Fruit fly (Drosophila melanogaster) S2 (cell line): ENCODE data around the gene Fer2.

Experiments used
- CG8478 ChIP-seq: fragments of >200 bp; optimal IDR thresholded peaks from 2 replicates; lab custom pipeline; 2018
- CTCF ChIP-seq, 2 experiments: fragments of >200 bp; optimal IDR thresholded peaks; 2 replicates each; lab custom pipeline; 2018

Fer2 gene

DNA sequence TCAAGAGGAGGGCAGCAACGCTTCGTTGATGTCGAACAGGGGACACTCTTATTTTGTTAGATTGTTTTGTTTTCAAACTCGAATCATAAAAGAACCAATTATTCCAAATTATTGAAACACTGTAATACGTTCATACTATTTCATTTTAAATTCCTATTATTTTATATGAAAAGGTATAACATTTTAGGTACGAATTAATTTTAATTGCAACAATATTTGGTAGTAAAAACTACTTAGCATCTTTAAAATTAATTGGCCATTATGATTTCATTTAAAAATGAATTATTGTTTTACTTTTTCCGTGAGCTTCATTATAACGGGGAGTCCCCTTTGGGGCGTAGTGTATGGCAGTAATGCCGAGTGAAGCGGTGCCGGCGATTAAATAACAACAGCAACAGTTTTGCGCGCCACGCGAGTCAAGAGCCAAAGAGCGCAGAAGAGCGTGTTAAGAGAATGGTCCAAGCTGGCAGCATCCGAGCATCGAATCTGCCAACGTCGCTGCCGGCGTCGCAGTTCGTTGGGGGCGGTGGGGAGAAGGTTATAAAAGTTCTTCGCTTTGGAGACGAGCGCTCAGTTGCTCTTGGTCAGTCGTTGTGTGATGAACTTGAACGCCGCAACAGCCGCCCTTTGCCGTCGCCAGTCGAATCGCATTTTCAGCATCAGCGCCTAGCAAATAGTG lies 6.6 kb upstream of the Fer2 start:
- TF ChIP-seq CG8478 (lab: Kevin White, UChicago) = no peak
- TF ChIP-seq CTCF (optimal IDR thresholded peaks at IDR 0.05; lab: Kevin White, UChicago) = no peak

DNA sequence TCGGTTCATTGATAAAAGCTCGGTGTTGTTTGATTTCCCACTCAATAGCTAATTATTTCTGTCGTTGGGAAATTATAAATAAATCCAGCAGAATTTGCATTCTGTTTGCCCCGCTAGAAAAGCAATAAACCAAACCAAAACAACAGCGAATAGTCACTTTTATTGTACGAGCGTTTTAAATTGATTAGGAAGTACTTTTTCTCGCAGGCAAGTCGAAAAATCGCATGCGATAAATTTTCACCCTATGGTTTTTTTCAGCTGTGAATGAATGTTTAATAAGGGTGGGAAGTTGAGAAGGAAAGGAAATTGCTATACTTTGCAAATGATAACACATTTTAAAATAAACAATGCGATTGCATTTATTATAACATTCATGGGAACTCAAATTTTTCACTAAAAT lies 4.9 kb upstream of the Fer2 start:
- TF ChIP-seq CG8478 (lab: Kevin White, UChicago) = no peak
- TF ChIP-seq CTCF (optimal IDR thresholded peaks at IDR 0.05; lab: Kevin White, UChicago) = no peak

DNA sequence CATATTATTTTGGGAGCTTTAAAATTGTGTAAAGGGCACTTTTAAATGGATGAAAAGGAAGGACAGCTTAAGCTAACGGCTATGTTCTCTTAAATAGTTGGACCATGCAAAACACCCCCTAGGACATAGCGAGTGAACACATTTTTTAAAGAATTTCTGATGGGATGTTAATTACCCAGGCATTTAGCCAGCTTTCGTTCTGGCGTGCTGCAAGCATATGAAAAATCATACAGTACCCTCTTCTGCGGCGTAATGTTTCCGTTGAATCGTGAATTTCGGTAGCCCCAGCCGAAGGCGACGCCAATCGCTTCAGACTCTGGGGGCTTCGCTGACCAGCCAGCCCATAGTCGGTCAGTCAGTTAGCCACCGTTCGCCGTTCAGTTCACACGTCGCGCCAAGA lies 3.6 kb upstream of the Fer2 start, which contains the start of gene CG6006:
Gene CG6006, plus strand, starts transcription at position 301 of the 400 bp plus-strand sequence.
- TF ChIP-seq CTCF (optimal IDR thresholded peaks at IDR 0.05; lab: Kevin White, UChicago) (no peak), CG8478 (lab: Kevin White, UChicago) (no peak)

DNA sequence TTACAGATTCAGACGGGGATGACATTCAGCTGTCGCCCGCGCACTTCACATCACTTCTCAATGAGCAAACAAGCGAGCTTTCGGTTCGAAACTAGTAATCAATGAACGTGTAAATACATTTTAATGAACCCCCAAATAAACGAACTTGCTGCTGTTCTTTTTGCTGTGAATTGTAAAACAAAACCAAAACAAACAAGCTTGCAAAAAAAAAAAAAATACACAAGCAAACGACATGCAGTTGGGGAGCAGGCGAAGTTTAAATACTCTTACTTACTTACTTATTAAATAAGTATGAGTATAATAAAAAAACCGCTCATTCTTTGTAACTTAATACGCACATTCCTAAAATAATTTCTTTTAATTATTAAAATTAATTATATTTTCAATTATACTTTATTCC lies 3.2 kb upstream of the Fer2 start:
- TF ChIP-seq CTCF (optimal IDR thresholded peaks at IDR 0.05; lab: Kevin White, UChicago) = no peak
- TF ChIP-seq CG8478 (lab: Kevin White, UChicago) = no peak

DNA sequence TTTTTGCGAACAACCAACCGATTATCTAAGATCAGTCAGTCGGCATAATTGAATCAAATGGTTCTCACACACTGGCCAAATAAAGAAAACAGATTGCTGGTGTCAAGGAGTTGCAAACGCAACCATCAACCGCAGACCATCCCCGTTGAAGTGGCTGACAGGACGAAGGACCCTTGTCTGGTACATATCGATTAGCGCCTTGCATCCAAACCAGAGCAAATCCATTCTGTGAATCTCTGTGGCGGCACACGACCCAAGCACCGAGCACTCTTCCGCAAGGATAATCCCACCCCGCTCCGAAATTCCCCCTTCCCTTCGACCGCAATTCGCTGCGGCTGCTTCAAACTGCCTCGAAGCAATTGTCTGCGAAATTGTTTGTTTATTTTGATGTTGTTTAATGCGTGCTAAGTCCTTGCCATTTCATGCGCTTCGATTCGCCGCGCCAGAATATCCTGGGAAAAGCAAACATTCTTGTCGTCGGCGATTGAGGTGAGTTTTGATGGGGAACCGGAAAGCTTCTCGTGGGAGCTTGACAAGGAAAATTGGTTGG lies 2.3 kb upstream of the Fer2 start:
- TF ChIP-seq CG8478 (lab: Kevin White, UChicago) = no peak
- no peak for TF ChIP-seq CTCF (optimal IDR thresholded peaks at IDR 0.05; lab: Kevin White, UChicago)

DNA sequence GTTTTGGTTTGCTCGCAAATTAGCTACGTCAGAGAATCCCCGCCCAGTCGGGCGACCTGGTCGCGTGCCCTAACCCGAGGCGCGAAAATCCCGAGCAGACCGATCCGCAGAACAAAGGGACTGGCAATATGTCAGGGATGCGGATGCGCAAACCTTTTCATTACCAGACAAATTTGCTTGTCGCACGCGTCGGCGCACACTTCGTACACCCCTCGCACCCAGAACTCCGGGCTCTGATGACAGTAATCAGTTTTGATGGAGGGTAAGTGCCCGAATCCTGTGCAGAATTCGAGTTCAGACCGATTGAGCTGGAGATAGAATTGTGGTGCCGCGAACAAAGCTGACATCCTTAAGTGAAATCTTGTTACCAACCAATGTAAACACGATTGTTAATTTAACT lies 1.3 kb upstream of the Fer2 start:
- TF ChIP-seq CTCF (optimal IDR thresholded peaks at IDR 0.05; lab: Kevin White, UChicago) = no peak
- no peak for TF ChIP-seq CG8478 (lab: Kevin White, UChicago)

DNA sequence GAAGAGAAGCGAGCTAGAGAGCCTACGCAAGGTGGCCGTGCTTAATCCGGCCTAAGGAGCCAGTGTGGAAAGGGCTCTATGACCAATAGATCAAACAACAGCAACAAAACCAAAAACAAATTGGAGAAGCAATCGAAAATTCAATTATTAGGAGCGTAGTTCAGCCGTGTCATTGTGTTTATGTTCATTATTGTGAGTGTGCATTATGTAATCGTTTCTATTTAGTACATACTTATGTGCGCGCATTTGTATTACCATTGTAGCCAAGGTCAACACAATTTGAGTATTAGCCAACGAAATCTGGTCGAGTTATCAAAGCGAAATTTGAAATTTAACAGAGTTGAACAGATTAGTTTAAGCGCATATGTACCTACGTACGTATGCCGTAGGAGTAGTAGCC lies 2.4 kb downstream of the Fer2 start:
- TF ChIP-seq CTCF (optimal IDR thresholded peaks at IDR 0.05; lab: Kevin White, UChicago) (no peak), CG8478 (lab: Kevin White, UChicago) (no peak)

DNA sequence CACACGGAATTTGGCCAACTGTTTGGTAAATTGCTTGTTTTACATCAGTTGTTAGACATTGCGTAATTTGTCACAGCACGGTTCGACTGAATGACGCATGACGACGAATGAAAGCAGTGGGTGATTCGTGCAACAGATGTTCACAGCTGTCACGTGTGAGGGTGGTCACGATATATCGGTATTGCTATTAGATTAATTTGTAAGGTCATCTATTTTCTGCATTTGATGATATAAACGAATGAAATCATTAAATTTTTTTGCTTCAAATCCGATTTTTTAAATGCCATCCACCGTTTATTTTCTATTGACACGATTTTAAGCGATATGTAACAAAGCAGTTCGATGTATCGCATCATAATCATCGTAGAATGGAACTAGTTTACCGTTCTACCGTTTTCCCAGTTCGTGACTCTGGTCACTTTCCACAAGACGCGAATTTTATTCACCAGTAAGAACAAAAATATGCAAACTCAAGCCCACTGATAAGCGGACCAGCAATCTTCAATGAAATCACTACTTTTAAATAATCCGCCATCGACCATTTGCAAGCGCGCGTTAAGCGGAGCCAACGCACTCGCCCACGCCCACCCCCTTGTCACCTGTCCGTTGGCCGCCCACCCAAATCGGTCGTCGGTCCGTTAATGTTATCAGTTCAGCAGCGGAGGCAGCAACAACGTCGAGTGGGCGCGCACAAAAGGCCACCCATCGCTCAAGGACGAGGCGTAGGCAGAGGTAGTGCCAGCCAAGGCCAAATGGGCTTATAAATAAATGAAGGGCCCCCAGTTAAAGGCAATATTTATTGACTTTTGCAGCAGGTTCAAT lies 4.3 kb downstream of the Fer2 start, which contains the start of the genes Mic26-27 and CG5916:
Gene Mic26-27, minus strand, starts transcription at position 224 of the 822 bp plus-strand sequence.
Gene CG5916, plus strand, starts transcription at position 398 of the 822 bp plus-strand sequence.
- TF ChIP-seq CG8478 (lab: Kevin White, UChicago) (no peak), CTCF (optimal IDR thresholded peaks at IDR 0.05; lab: Kevin White, UChicago) (peak; percentile 0 to 16)

DNA sequence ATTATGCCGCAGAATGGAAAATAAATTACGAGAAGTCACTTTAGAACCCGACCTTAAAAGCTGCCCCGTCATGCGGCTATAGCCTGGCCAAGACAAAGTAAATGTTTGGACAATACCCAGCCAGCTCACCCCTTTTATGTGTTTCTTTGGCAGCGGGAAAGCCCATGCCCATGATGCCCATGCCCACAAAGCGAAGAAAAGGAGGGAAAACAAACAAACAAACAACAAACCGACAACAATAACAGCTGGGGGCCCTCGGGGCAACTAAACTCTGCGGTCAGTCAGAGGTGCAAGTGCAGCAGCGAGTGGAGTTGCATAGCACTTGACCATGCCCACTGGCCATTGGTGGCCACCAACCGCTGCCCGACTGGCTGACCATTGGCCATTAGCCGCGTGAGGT lies 15.5 kb downstream of the Fer2 start:
- TF ChIP-seq CTCF (optimal IDR thresholded peaks at IDR 0.05; lab: Kevin White, UChicago) (no peak), CG8478 (lab: Kevin White, UChicago) (no peak)

DNA sequence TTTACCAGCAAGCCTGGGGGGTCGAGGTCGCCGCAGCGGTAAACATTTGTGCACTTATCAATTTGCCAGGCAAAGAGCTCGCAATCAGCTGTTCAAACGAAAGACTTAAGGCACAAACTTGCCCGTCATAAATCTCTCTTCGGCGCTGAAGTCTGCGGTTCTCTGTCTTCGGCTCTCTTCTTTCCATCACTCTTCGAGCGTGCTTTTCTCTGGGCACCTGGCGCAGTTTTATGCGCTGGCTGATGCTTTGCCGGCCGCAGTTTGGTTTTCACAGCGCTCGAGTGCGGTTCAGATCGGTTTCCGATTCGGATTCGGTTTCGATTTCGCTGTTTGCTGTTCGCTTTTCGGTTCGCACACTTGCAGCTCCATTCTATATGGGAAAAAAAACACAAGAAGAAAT lies 22.6 kb downstream of the Fer2 start:
- TF ChIP-seq CTCF (optimal IDR thresholded peaks at IDR 0.05; lab: Kevin White, UChicago) (no peak), CG8478 (lab: Kevin White, UChicago) (no peak)

DNA sequence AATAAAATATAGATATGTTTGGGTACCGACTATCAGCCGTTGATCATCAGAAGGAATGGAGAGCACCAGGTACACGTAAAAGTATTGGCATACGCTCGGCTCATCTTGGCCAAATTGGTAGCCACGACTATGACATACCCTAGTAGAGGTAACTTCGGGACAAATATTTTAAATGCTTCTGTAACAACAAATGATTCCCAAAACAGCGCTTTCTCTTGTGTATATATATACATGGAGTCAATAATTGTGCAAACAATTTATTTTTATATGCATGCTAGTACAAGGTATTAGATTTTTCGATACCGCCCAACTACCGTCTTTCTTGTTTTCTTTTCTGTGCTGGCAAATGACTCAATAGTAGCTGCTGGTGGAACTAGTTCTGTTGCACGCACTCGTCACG lies 31.7 kb downstream of the Fer2 start:
- TF ChIP-seq CTCF (optimal IDR thresholded peaks at IDR 0.05; lab: Kevin White, UChicago) (no peak), CG8478 (lab: Kevin White, UChicago) (no peak)

DNA sequence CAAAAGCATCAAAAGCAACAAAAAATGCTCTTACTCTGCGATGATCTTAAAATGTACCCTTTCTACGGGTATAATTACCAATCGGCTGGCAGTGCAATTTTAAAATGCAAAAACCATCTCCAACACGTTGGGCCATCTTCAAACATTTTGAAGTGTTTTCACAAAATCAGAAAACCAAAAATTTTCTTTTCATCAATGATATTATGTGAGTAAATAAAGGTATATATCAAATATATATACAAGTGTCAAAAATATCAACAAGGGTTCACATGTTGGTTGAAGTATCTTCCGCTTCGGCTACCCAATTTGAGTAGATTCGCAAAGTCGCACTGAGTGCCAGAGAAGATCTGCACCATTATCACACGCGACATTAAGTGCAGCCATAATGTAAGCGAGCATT lies 33.8 kb downstream of the Fer2 start:
- TF ChIP-seq CG8478 (lab: Kevin White, UChicago) (no peak), CTCF (optimal IDR thresholded peaks at IDR 0.05; lab: Kevin White, UChicago) (no peak)

DNA sequence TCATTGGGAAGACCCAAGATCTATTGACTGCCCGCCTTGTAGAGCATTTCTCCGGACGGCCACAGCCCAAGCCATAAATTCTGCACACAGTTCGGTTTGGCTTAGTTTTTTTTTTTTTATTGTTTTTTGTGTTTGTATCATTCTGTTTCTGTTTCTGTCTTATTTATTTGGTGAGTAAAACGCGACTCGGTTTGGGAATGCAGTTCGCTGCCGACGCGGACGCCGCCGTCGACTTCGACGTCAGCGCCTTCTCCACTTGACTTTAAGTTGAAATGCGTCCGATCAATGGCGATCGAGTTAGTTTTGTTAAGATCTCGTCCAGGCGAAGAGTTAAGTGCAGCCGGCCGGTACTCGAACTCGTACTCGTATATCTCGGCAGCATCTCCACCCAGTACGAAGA lies 35.3 kb downstream of the Fer2 start, which contains the start of gene Sb:
Gene Sb, plus strand, starts transcription at position 301 of the 400 bp plus-strand sequence.
- no peak for TF ChIP-seq CTCF (optimal IDR thresholded peaks at IDR 0.05; lab: Kevin White, UChicago)
- TF ChIP-seq CG8478 (lab: Kevin White, UChicago) = no peak

DNA sequence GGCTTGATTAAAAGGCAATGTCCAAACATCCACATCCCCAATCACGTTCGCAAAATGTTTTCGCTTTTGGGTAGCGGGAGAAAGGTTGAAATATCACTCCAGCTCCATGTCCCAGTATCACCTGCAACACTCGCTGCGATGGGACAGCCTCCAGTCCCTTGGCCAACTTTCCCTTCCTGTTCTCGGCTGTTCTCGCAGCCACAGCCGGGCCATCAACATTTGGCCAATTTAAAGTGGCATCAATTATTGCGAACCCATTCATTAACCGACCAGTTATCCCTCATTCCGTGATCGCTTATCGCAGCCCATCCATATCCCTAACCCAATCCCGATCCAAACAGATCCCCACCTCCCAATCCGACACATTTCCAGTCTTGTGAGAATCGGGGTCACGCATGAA lies 38.0 kb downstream of the Fer2 start:
- no peak for TF ChIP-seq CTCF (optimal IDR thresholded peaks at IDR 0.05; lab: Kevin White, UChicago)
